Fruit fly (Drosophila melanogaster): Measurements from ENCODE around the gene CG10587.

dm6 chr3L:20942076-20942475 lies 20.3 kb downstream of the CG10587 start:
- TF ChIP-seq ovo (GFP tag; optimal IDR thresholded peaks at IDR 0.05) (no peak), Crg-1 (GFP tag; optimal IDR thresholded peaks at IDR 0.05) (no peak), CG7101 (tag; optimal IDR thresholded peaks at IDR 0.05) (no peak), kay (GFP tag; ENCODE audit: borderline replicate concordance) (no peak), bab1 (GFP tag; optimal IDR thresholded peaks at IDR 0.05) (no peak), tj (GFP tag; optimal IDR thresholded peaks at IDR 0.05) (no peak), CG11617 (GFP tag; optimal IDR thresholded peaks at IDR 0.05) (no peak), cnc (optimal IDR thresholded peaks at IDR 0.05) (no peak), CG33017 (tag; optimal IDR thresholded peaks at IDR 0.05) (no peak), toe (GFP tag; optimal IDR thresholded peaks at IDR 0.05) (no peak), CG14711 (tag; optimal IDR thresholded peaks at IDR 0.05) (no peak), CG7045 (GFP tag; optimal IDR thresholded peaks at IDR 0.05) (no peak)
